Worm (Caenorhabditis elegans) whole organism, midembryonic: ENCODE results near the gene Y66C5A.2.

ENCODE experiments used
- cog-1 ChIP-seq: sonication (generic microtip); optimal IDR thresholded peaks from 2 replicates; lab custom pipeline; 2016; ENCODE audit warnings: missing genetic modification characterization, missing compliant biosample characterization
- klf-2 ChIP-seq: fragments of 200-800 bp; sonication (Bioruptor generic); conservative IDR thresholded peaks from 2 replicates; pipeline ENCODE4 v1.3.6; 2022; ENCODE audit warnings: missing genetic modification reagents, missing genetic modification characterization, missing compliant biosample characterization

DNA sequence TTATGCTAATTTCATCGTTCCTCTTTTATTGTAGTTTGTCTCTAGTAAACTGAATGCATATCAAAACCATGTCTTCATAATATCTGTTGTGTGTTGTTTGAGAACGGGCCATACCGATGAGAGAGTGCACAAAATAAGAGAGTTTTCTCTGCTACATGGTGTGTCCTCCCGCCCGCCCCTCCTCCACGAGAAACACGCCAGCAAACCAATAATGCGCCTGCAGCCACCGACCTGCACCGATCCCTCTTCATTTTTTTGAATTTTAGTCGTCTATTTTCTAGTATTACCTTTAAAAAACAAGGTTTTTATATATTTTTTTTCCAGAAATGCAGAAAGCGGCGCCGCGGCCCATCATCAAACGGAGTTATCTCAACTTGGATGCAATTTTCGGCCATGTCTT lies 19.7 kb downstream of the Y66C5A.2 start, which contains the start of gene gfi-3:
- TF ChIP-seq klf-2 (GFP tag; lab: Robert Waterston, UW) (no peak), cog-1 (tag; lab: Kevin White, UChicago) (no peak)
